Fruit fly (Drosophila melanogaster) whole organism, embryonic: Measurements from ENCODE around the gene CG31525.

Experiments
- CG10209 ChIP-seq: fragments of 200-800 bp; sonication (Bioruptor generic); optimal IDR thresholded peaks from 3 replicates; lab custom pipeline; 2017; ENCODE audit warnings: missing biosample characterization, mild to moderate bottlenecking, missing genetic modification characterization, missing genetic modification reagents
- CG1024 ChIP-seq: fragments of 200-800 bp; sonication (Bioruptor generic); IDR thresholded peaks from 2 replicates; pipeline ENCODE4 v1.3.6; 2022; ENCODE audit warnings: missing biosample characterization, missing genetic modification characterization
- CG10267 ChIP-seq: fragments of 200-800 bp; sonication (Bioruptor generic); optimal IDR thresholded peaks from 2 replicates; lab custom pipeline; 2018; ENCODE audit warnings: missing biosample characterization, mild to moderate bottlenecking, missing genetic modification characterization, moderate library complexity
- CG10565 ChIP-seq: fragments of 200-800 bp; sonication (Bioruptor generic); optimal IDR thresholded peaks from 3 replicates; lab custom pipeline; 2016; ENCODE audit warnings: missing biosample characterization, mild to moderate bottlenecking, missing genetic modification characterization
- CG10959 ChIP-seq: fragments of 200-800 bp; sonication (Bioruptor generic); IDR thresholded peaks from 2 replicates; pipeline ENCODE4 v1.3.6; 2022; ENCODE audit warnings: missing biosample characterization, missing genetic modification characterization
- CG13624 ChIP-seq: fragments of 200-800 bp; sonication (Bioruptor generic); optimal IDR thresholded peaks from 2 replicates; lab custom pipeline; 2016; ENCODE audit warnings: missing biosample characterization, missing genetic modification characterization
- CG15601 ChIP-seq: fragments of 200-800 bp; sonication (Bioruptor generic); optimal IDR thresholded peaks from 3 replicates; lab custom pipeline; 2019; ENCODE audit warnings: missing biosample characterization, mild to moderate bottlenecking, missing genetic modification characterization, moderate library complexity
- CG17328 ChIP-seq: fragments of 200-800 bp; sonication (Bioruptor generic); IDR thresholded peaks from 2 replicates; pipeline ENCODE4 v1.3.6; 2022; ENCODE audit warnings: missing biosample characterization, missing genetic modification characterization
- CG17359 ChIP-seq: fragments of 200-800 bp; sonication (Bioruptor generic); optimal IDR thresholded peaks from 3 replicates; lab custom pipeline; 2018; ENCODE audit warnings: missing biosample characterization, mild to moderate bottlenecking, missing genetic modification characterization, moderate library complexity
- CG18599 ChIP-seq: fragments of 200-800 bp; sonication (Bioruptor generic); optimal IDR thresholded peaks from 3 replicates; lab custom pipeline; 2017; ENCODE audit warnings: missing biosample characterization, missing genetic modification characterization, mild to moderate bottlenecking, moderate library complexity, missing genetic modification reagents
- CG2116 ChIP-seq: fragments of 200-800 bp; sonication (Bioruptor generic); optimal IDR thresholded peaks from 3 replicates; lab custom pipeline; 2018; ENCODE audit warnings: missing biosample characterization, mild to moderate bottlenecking, missing genetic modification characterization
- CG31388 ChIP-seq: fragments of 200-800 bp; sonication (Bioruptor generic); optimal IDR thresholded peaks from 2 replicates; lab custom pipeline; 2016; ENCODE audit warnings: missing biosample characterization, missing genetic modification characterization
- CG32532 ChIP-seq: fragments of 200-800 bp; sonication (Bioruptor generic); IDR thresholded peaks from 2 replicates; pipeline ENCODE4 v1.3.6; 2022; ENCODE audit warnings: missing biosample characterization, missing genetic modification characterization
- CG33213 ChIP-seq: fragments of 200-800 bp; sonication (Bioruptor generic); optimal IDR thresholded peaks from 3 replicates; lab custom pipeline; 2016; ENCODE audit warnings: missing biosample characterization, missing genetic modification characterization
- CG34224 ChIP-seq: fragments of 200-800 bp; sonication (Bioruptor generic); IDR thresholded peaks from 3 replicates; pipeline ENCODE4 v1.3.6; 2022; ENCODE audit warnings: missing biosample characterization, missing genetic modification characterization; ENCODE audit not compliant: partially characterized antibody
- CG3847 ChIP-seq: fragments of 200-800 bp; sonication (Bioruptor generic); IDR thresholded peaks from 2 replicates; pipeline ENCODE4 v1.3.6; 2022; ENCODE audit warnings: missing biosample characterization, missing genetic modification characterization
- CG4360 ChIP-seq: fragments of 200-800 bp; sonication (Bioruptor generic); IDR thresholded peaks from 2 replicates; pipeline ENCODE4 v1.3.6; 2022; ENCODE audit warnings: missing biosample characterization, missing genetic modification characterization
- CG4730 ChIP-seq: fragments of 200-800 bp; sonication (Bioruptor generic); IDR thresholded peaks from 2 replicates; pipeline ENCODE4 v1.3.6; 2022; ENCODE audit warnings: missing biosample characterization, missing genetic modification characterization
- CG6791 ChIP-seq: fragments of 200-800 bp; sonication (Bioruptor generic); IDR thresholded peaks from 3 replicates; pipeline ENCODE4 v1.3.6; 2022; ENCODE audit warnings: missing biosample characterization, missing genetic modification characterization; ENCODE audit not compliant: partially characterized antibody
- CG7357 ChIP-seq: fragments of 200-800 bp; sonication (Bioruptor generic); IDR thresholded peaks from 3 replicates; pipeline ENCODE4 v1.3.6; 2022; ENCODE audit warnings: missing biosample characterization, missing genetic modification characterization
- CkIIα-i1 ChIP-seq: fragments of 200-800 bp; sonication (Bioruptor generic); IDR thresholded peaks from 2 replicates; pipeline ENCODE4 v1.3.6; 2022; ENCODE audit warnings: missing biosample characterization, missing genetic modification characterization
- Dad ChIP-seq: fragments of 200-800 bp; sonication (Bioruptor generic); optimal IDR thresholded peaks from 3 replicates; lab custom pipeline; 2016; ENCODE audit warnings: missing biosample characterization, missing genetic modification characterization
- Dp ChIP-seq: fragments of 200-800 bp; sonication (Bioruptor generic); optimal IDR thresholded peaks from 2 replicates; lab custom pipeline; 2018; ENCODE audit warnings: missing biosample characterization, mild to moderate bottlenecking, missing genetic modification characterization, moderate library complexity
- Eip74EF ChIP-seq, 2 experiments: fragments of 200-800 bp in 1 of 2; fragments of >200 bp in 1 of 2; sonication (Bioruptor generic) in 1 of 2; optimal IDR thresholded peaks; 2 replicates each; lab custom pipeline; 2017 to 2019; ENCODE audit warnings: missing biosample characterization in 2 of 2, missing genetic modification characterization in 2 of 2, mild to moderate bottlenecking in 1 of 2, moderate library complexity in 1 of 2
- HmgD ChIP-seq: fragments of 200-800 bp; sonication (Bioruptor generic); optimal IDR thresholded peaks from 3 replicates; lab custom pipeline; 2016; ENCODE audit warnings: missing biosample characterization, missing genetic modification characterization
- Hr3 ChIP-seq: fragments of 200-800 bp; sonication (Bioruptor generic); optimal IDR thresholded peaks from 3 replicates; lab custom pipeline; 2016; ENCODE audit warnings: missing biosample characterization, missing genetic modification characterization
- Mad ChIP-seq: fragments of 200-800 bp; sonication (Bioruptor generic); optimal IDR thresholded peaks from 2 replicates; lab custom pipeline; 2016; ENCODE audit warnings: missing biosample characterization, missing genetic modification characterization
- Med ChIP-seq: fragments of 200-800 bp; sonication (Bioruptor generic); peaks from one replicate; lab custom pipeline; 2016; ENCODE audit warnings: missing biosample characterization, missing genetic modification characterization, mild to moderate bottlenecking, inconsistent platforms, moderate library complexity
- PHDP ChIP-seq: fragments of 200-800 bp; sonication (Bioruptor generic); optimal IDR thresholded peaks from 3 replicates; lab custom pipeline; 2018; ENCODE audit warnings: missing biosample characterization, mild to moderate bottlenecking, missing genetic modification characterization, moderate library complexity
- Pdp1 ChIP-seq, 2 experiments: fragments of 200-800 bp; sonication (Bioruptor generic); optimal IDR thresholded peaks; 3 replicates each; lab custom pipeline; 2016; ENCODE audit warnings: missing biosample characterization in 2 of 2, missing genetic modification characterization in 2 of 2, mild to moderate bottlenecking in 1 of 2, moderate library complexity in 1 of 2
- Sin3A ChIP-seq: fragments of >200 bp; optimal IDR thresholded peaks from 2 replicates; lab custom pipeline; 2018
- Tbp ChIP-seq: fragments of >200 bp; optimal IDR thresholded peaks from 2 replicates; lab custom pipeline; 2018; ENCODE audit warnings: missing biosample characterization, missing genetic modification characterization
- Vsx1 ChIP-seq: fragments of 200-800 bp; sonication (Bioruptor generic); optimal IDR thresholded peaks from 2 replicates; lab custom pipeline; 2017; ENCODE audit warnings: missing biosample characterization, mild to moderate bottlenecking, missing genetic modification characterization, missing genetic modification reagents
- az2 ChIP-seq: fragments of 200-800 bp; sonication (Bioruptor generic); optimal IDR thresholded peaks from 3 replicates; lab custom pipeline; 2016; ENCODE audit warnings: missing biosample characterization, missing genetic modification characterization
- caup ChIP-seq: fragments of 200-800 bp; sonication (Bioruptor generic); optimal IDR thresholded peaks from 3 replicates; lab custom pipeline; 2017; ENCODE audit warnings: missing biosample characterization, mild to moderate bottlenecking, missing genetic modification characterization, moderate library complexity; ENCODE audit not compliant: severe bottlenecking
- dm ChIP-seq: fragments of 200-800 bp; sonication (Bioruptor generic); optimal IDR thresholded peaks from 3 replicates; lab custom pipeline; 2016; ENCODE audit warnings: missing biosample characterization, missing genetic modification characterization
- dmrt11E ChIP-seq: fragments of 200-800 bp; sonication (Bioruptor generic); optimal IDR thresholded peaks from 3 replicates; lab custom pipeline; 2018; ENCODE audit warnings: missing biosample characterization, mild to moderate bottlenecking, missing genetic modification characterization, moderate library complexity
- ftz-f1 ChIP-seq: fragments of 200-800 bp; sonication (Bioruptor generic); optimal IDR thresholded peaks from 2 replicates; lab custom pipeline; 2016; ENCODE audit warnings: missing biosample characterization, missing genetic modification characterization
- gro ChIP-seq: fragments of 200-800 bp; sonication (Bioruptor generic); optimal IDR thresholded peaks from 2 replicates; lab custom pipeline; 2016; ENCODE audit warnings: missing biosample characterization, missing genetic modification characterization
- kah ChIP-seq: fragments of 200-800 bp; sonication (Bioruptor generic); optimal IDR thresholded peaks from 2 replicates; lab custom pipeline; 2018; ENCODE audit warnings: missing biosample characterization, mild to moderate bottlenecking, missing genetic modification characterization
- knrl ChIP-seq: fragments of 200-800 bp; sonication (Bioruptor generic); IDR thresholded peaks from 3 replicates; pipeline ENCODE4 v1.3.6; 2022; ENCODE audit warnings: missing biosample characterization, missing genetic modification characterization; ENCODE audit not compliant: partially characterized antibody
- maf-S ChIP-seq: fragments of 200-800 bp; sonication (Bioruptor generic); optimal IDR thresholded peaks from 2 replicates; lab custom pipeline; 2016; ENCODE audit warnings: missing biosample characterization, missing genetic modification characterization
- oc ChIP-seq: fragments of 200-800 bp; sonication (Bioruptor generic); optimal IDR thresholded peaks from 2 replicates; lab custom pipeline; 2018; ENCODE audit warnings: missing biosample characterization, mild to moderate bottlenecking, missing genetic modification characterization, moderate library complexity
- pan ChIP-seq, 4 experiments: fragments of >200 bp in 3 of 4; fragments of 200-800 bp in 1 of 4; sonication (Bioruptor generic) in 1 of 4; optimal IDR thresholded peaks in 3 of 4; IDR thresholded peaks in 1 of 4; 2 replicates each; pipeline versions ENCODE4 v1.3.6 to Lab custom; 2017 to 2022; ENCODE audit warnings: missing biosample characterization in 2 of 4, missing genetic modification characterization in 2 of 4, mixed read lengths in 1 of 4
- repo ChIP-seq: fragments of 200-800 bp; sonication (Bioruptor generic); optimal IDR thresholded peaks from 2 replicates; lab custom pipeline; 2016; ENCODE audit warnings: missing biosample characterization, missing genetic modification characterization
- run ChIP-seq: fragments of 200-800 bp; sonication (Bioruptor generic); optimal IDR thresholded peaks from 3 replicates; lab custom pipeline; 2018; ENCODE audit warnings: missing biosample characterization, mild to moderate bottlenecking, missing genetic modification characterization
- sens ChIP-seq: fragments of 200-800 bp; sonication (Bioruptor generic); peaks from one replicate; lab custom pipeline; 2016; ENCODE audit warnings: missing biosample characterization, missing genetic modification characterization
- twi ChIP-seq: fragments of 200-800 bp; optimal IDR thresholded peaks from 2 replicates; lab custom pipeline; 2019; ENCODE audit warnings: missing biosample characterization, mild to moderate bottlenecking, missing genetic modification characterization, moderate library complexity

The CG31525 gene

dm6 chr3R:4382165-4382564 is 44.7 kb upstream of the CG31525 start:
- TF ChIP-seq CG15601 = no peak
- TF ChIP-seq Med (GFP tag; lab: Kevin White, UChicago) = peak; percentile 39
- TF ChIP-seq CG1024 (GFP tag; lab: Robert Waterston, UW) = 0 out of 2 replicates have a peak, but pooled peaks have one; percentile 9
- TF ChIP-seq sens = no peak

dm6 chr3R:4387490-4387889 is 39.3 kb upstream of the CG31525 start, which contains the start of gene tub:
Gene tub, plus strand, starts transcription at chr3R:4387742.
- TF ChIP-seq CG4730 (GFP tag; lab: Robert Waterston, UW) (0 out of 2 replicates have a peak, but pooled peaks have one; percentile 23), kah (GFP tag; lab: Kevin White, UChicago) (no peak), CG10267 (tag; lab: Kevin White, UChicago) (peak; percentile 53), CG18599 (GFP tag; lab: Kevin White, UChicago) (no peak), CG10959 (GFP tag; lab: Robert Waterston, UW) (no peak), CG10209 (GFP tag; lab: Kevin White, UChicago) (peak; percentile 11), Dad (GFP tag; lab: Kevin White, UChicago) (peak; percentile 28), Pdp1 (GFP tag; optimal IDR thresholded peaks at IDR 0.05; lab: Kevin White, UChicago) (peak; percentile 24 to 87), CG6791 (GFP tag; lab: Robert Waterston, UW) (no peak), CG31388 (GFP tag; lab: Kevin White, UChicago) (peak; percentile 8), CkIIα-i1 (GFP tag; lab: Robert Waterston, UW) (no peak), CG13624 (peak; percentile 49), caup (GFP tag; lab: Kevin White, UChicago) (peak; percentile 43), Med (GFP tag; lab: Kevin White, UChicago) (peak; percentile 89), CG7357 (no peak), CG2116 (GFP tag; lab: Kevin White, UChicago) (peak; percentile 36), gro (GFP tag; lab: Kevin White, UChicago) (peak; percentile 31), CG17328 (GFP tag; lab: Robert Waterston, UW) (0 out of 2 replicates have a peak, but pooled peaks have one; percentile 26), twi (tag; lab: Kevin White, UChicago) (peak; percentile 39), dmrt11E (tag; lab: Kevin White, UChicago) (peak; percentile 12), Vsx1 (GFP tag; lab: Kevin White, UChicago) (no peak), CG10565 (GFP tag; lab: Kevin White, UChicago) (no peak), Sin3A (lab: Kevin White, UChicago) (peak; percentile 16), CG17359 (tag; lab: Kevin White, UChicago) (peak; percentile 34), Eip74EF (GFP tag; optimal IDR thresholded peaks at IDR 0.05; lab: Kevin White, UChicago) (peak in 1 of 2 experiments; percentile 29), dm (peak; percentile 33), Hr3 (GFP tag; lab: Kevin White, UChicago) (peak; percentile 20), HmgD (GFP tag; lab: Kevin White, UChicago) (peak; percentile 67), repo (GFP tag; lab: Kevin White, UChicago) (peak; percentile 36), sens (peak; percentile 91), maf-S (GFP tag; lab: Kevin White, UChicago) (peak; percentile 12), CG33213 (GFP tag; lab: Kevin White, UChicago) (peak; percentile 14), Tbp (GFP tag; lab: Kevin White, UChicago) (no peak), Dp (GFP tag; lab: Kevin White, UChicago) (peak; percentile 32), Mad (GFP tag; lab: Kevin White, UChicago) (peak; percentile 40), ftz-f1 (GFP tag; lab: Kevin White, UChicago) (peak; percentile 22), CG32532 (GFP tag; lab: Robert Waterston, UW) (peak; percentile 62), CG4360 (GFP tag; lab: Robert Waterston, UW) (no peak), knrl (GFP tag; lab: Robert Waterston, UW) (no peak), CG34224 (0 out of 3 replicates have a peak, but pooled peaks have one; percentile 30), PHDP (tag; lab: Kevin White, UChicago) (peak; percentile 44), pan (optimal IDR thresholded peaks at IDR 0.05; lab: Kevin White, UChicago) (no peak), pan (GFP tag; optimal IDR thresholded peaks at IDR 0.05 in 1 of 2, IDR thresholded peaks at IDR 0.05 in 1 of 2) (peak in 1 of 2 experiments; percentile 42), CG3847 (GFP tag; lab: Robert Waterston, UW) (peak; percentile 62; the same call in 1 of the 2 replicates), az2 (peak; percentile 35), run (tag; lab: Kevin White, UChicago) (no peak), oc (tag; lab: Kevin White, UChicago) (no peak)
